Fruit fly (Drosophila melanogaster): Measurements from ENCODE around the gene Smn.
"Not testable (repeated sequence)": the region's sequence is repeated elsewhere in the genome, so short reads cannot be mapped to it uniquely, and the experiment has no call there.

Smn gene

dm6 chr3L:16582678-16583315, 1.4 kb upstream of the Smn start, which contains the start of gene Rpn12 (continued):
- TF ChIP-seq Met (GFP tag; optimal IDR thresholded peaks at IDR 0.05) (peak; percentile 38), CG6808 (GFP tag; optimal IDR thresholded peaks at IDR 0.05) (no peak), OdsH (GFP tag; optimal IDR thresholded peaks at IDR 0.05) (peak; percentile 23), Smox (GFP tag; optimal IDR thresholded peaks at IDR 0.05) (no peak), spab (GFP tag; optimal IDR thresholded peaks at IDR 0.05) (no peak), Sox15 (GFP tag; optimal IDR thresholded peaks at IDR 0.05) (no peak), cyc (GFP tag; optimal IDR thresholded peaks at IDR 0.05) (peak; percentile 42), dac (GFP tag; optimal IDR thresholded peaks at IDR 0.05) (no peak), CG11902 (GFP tag; optimal IDR thresholded peaks at IDR 0.05) (no peak), lz (GFP tag; optimal IDR thresholded peaks at IDR 0.05) (peak; percentile 53), CG11762 (GFP tag; optimal IDR thresholded peaks at IDR 0.05; ENCODE audit: insufficient read depth) (no peak), Sox14 (GFP tag; optimal IDR thresholded peaks at IDR 0.05) (peak; percentile 45), CG8632 (GFP tag; optimal IDR thresholded peaks at IDR 0.05) (peak; percentile 12), CG3919 (GFP tag; optimal IDR thresholded peaks at IDR 0.05) (no peak), acj6 (GFP tag; optimal IDR thresholded peaks at IDR 0.05) (peak; percentile 8), Eip75B (GFP tag; optimal IDR thresholded peaks at IDR 0.05) (peak; percentile 37), CG8319 (GFP tag; optimal IDR thresholded peaks at IDR 0.05) (no peak), Ets96B (tag; optimal IDR thresholded peaks at IDR 0.05) (peak; percentile 17)

- TF ChIP-seq CG10669 (GFP tag; optimal IDR thresholded peaks at IDR 0.05) (no peak), salr (GFP tag; optimal IDR thresholded peaks at IDR 0.05) (no peak), acj6 (GFP tag; optimal IDR thresholded peaks at IDR 0.05) (no peak), Lpt (GFP tag; optimal IDR thresholded peaks at IDR 0.05) (no peak), vri (GFP tag; optimal IDR thresholded peaks at IDR 0.05) (no peak), spab (GFP tag; optimal IDR thresholded peaks at IDR 0.05) (no peak), CG4318 (GFP tag; optimal IDR thresholded peaks at IDR 0.05) (no peak), Sox15 (GFP tag; optimal IDR thresholded peaks at IDR 0.05) (no peak), esn (GFP tag; optimal IDR thresholded peaks at IDR 0.05) (no peak), CG1621 (tag; optimal IDR thresholded peaks at IDR 0.05) (no peak), Ets21C (GFP tag; optimal IDR thresholded peaks at IDR 0.05) (no peak)
Observed at dm6 chr3L:16580049-16580448, 1.3 kb downstream of the Smn start, which contains the start of gene nxf2. Gene nxf2, minus strand, starts transcription at chr3L:16580306.

- no peak for TF ChIP-seq dac (GFP tag; optimal IDR thresholded peaks at IDR 0.05)
- peak; percentile 20 for TF ChIP-seq esn (GFP tag; optimal IDR thresholded peaks at IDR 0.05)
- TF ChIP-seq Eip78C (GFP tag), result peak; percentile 76
- peak in 1 of 2 experiments; percentile 0 for TF ChIP-seq ss (GFP tag; optimal IDR thresholded peaks at IDR 0.05)
- TF ChIP-seq lz (GFP tag; optimal IDR thresholded peaks at IDR 0.05), result peak; percentile 16
- TF ChIP-seq Met (GFP tag; optimal IDR thresholded peaks at IDR 0.05), result no peak
- TF ChIP-seq Sox14 (GFP tag; optimal IDR thresholded peaks at IDR 0.05), result peak; percentile 22
- TF ChIP-seq dsx (GFP tag; optimal IDR thresholded peaks at IDR 0.05; ENCODE audit: poor library complexity, severe bottlenecking), result peak; percentile 7
- TF ChIP-seq CG3032 (tag; optimal IDR thresholded peaks at IDR 0.05), result peak; percentile 29
- TF ChIP-seq Sox102F (GFP tag; optimal IDR thresholded peaks at IDR 0.05), result no peak
Observed at dm6 chr3L:16574307-16574946, 6.9 kb downstream of the Smn start, which contains the start of gene mbf1. Gene mbf1, plus strand, starts transcription at chr3L:16574436.

- TF ChIP-seq CG32006 (GFP tag; optimal IDR thresholded peaks at IDR 0.05); CG16779 (tag; optimal IDR thresholded peaks at IDR 0.05); CG4318 (GFP tag; optimal IDR thresholded peaks at IDR 0.05): not testable (repeated sequence)
Observed at dm6 chr3L:16573234-16573633, 8.1 kb downstream of the Smn start, which contains the start of gene Mipp1. Gene Mipp1, minus strand, starts transcription at chr3L:16573334.

Measured in whole organism, prepupa.